Fruit fly (Drosophila melanogaster): ENCODE data around the gene sov.

The sov gene

DNA sequence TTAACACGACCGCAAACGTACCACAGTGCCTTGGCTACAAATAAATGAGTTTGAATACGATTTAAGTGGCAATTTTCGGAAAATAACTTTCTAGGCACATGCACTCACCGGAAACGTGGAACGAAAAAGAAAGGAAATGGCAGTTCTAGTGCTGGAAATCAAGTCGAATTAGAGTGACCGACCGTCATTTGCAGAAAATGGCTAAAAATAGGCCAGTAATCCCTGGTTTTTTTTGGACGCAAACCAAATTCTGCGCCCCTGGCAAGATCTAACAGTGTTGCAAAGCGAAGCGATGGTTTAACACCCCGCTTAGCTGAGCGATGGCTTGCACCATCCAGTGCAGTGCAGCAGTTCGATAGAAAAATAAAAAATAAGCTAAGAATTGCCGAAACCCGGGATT is 12.0 kb upstream of the sov start, which contains the start of gene RpL17 (continued):
- TF ChIP-seq CG10267 (tag; optimal IDR thresholded peaks at IDR 0.05): peak; percentile 96
- peak; percentile 67 to 86 for TF ChIP-seq Hr51 (GFP tag; optimal IDR thresholded peaks at IDR 0.05)
- TF ChIP-seq CG12071 (GFP tag; optimal IDR thresholded peaks at IDR 0.05): peak; percentile 83
- TF ChIP-seq CG13123 (GFP tag; optimal IDR thresholded peaks at IDR 0.05): peak; percentile 66
- TF ChIP-seq CG33557 (GFP tag; optimal IDR thresholded peaks at IDR 0.05): peak; percentile 76
- TF ChIP-seq CG12155 (GFP tag; optimal IDR thresholded peaks at IDR 0.05): peak; percentile 68
- peak; percentile 75 for TF ChIP-seq Mad (GFP tag; optimal IDR thresholded peaks at IDR 0.05)
- peak; percentile 74 for TF ChIP-seq vfl (GFP tag; optimal IDR thresholded peaks at IDR 0.05)
- TF ChIP-seq CG17612 (GFP tag; IDR thresholded peaks at IDR 0.05): no peak
- TF ChIP-seq CG9876 (GFP tag; optimal IDR thresholded peaks at IDR 0.05): peak; percentile 95
- TF ChIP-seq her (GFP tag; optimal IDR thresholded peaks at IDR 0.05): peak; percentile 83
- TF ChIP-seq CG11695 (GFP tag; IDR thresholded peaks at IDR 0.05): peak; percentile 68
- TF ChIP-seq mirr (GFP tag; optimal IDR thresholded peaks at IDR 0.05): peak; percentile 79
- TF ChIP-seq Spps (tag; optimal IDR thresholded peaks at IDR 0.05): peak; percentile 46
- peak; percentile 82 for TF ChIP-seq gcm (GFP tag; optimal IDR thresholded peaks at IDR 0.05)
- TF ChIP-seq CG14860 (GFP tag; IDR thresholded peaks at IDR 0.05; ENCODE audit: partially characterized antibody): no peak
- peak; percentile 86 for TF ChIP-seq MTF-1 (GFP tag; optimal IDR thresholded peaks at IDR 0.05; ENCODE audit: borderline replicate concordance)
- peak; percentile 70 for TF ChIP-seq HLH3B (GFP tag; IDR thresholded peaks at IDR 0.05)
- TF ChIP-seq Mrtf (GFP tag; IDR thresholded peaks at IDR 0.05): peak; percentile 71; the same call in 2 of the 3 replicates
- TF ChIP-seq CG11247 (GFP tag; IDR thresholded peaks at IDR 0.05): peak; percentile 86
- peak; percentile 69 for TF ChIP-seq CG13894 (tag; optimal IDR thresholded peaks at IDR 0.05)
- peak; percentile 45 for TF ChIP-seq zen (tag; optimal IDR thresholded peaks at IDR 0.05)
- peak; percentile 76 for TF ChIP-seq MBD-R2 (GFP tag; IDR thresholded peaks at IDR 0.05)
- peak; percentile 70 for TF ChIP-seq gcm2 (GFP tag; optimal IDR thresholded peaks at IDR 0.05)
- TF ChIP-seq sisA (GFP tag; IDR thresholded peaks at IDR 0.05): peak; percentile 73
- peak; percentile 62 for TF ChIP-seq CG31365 (tag; optimal IDR thresholded peaks at IDR 0.05)
- peak; percentile 70 for TF ChIP-seq da (GFP tag; optimal IDR thresholded peaks at IDR 0.05)
- peak; percentile 77 for TF ChIP-seq Fer3 (tag; optimal IDR thresholded peaks at IDR 0.05)
- peak; percentile 73 for TF ChIP-seq Atf3 (GFP tag; optimal IDR thresholded peaks at IDR 0.05)
- TF ChIP-seq HLH4C (GFP tag; IDR thresholded peaks at IDR 0.05; ENCODE audit: partially characterized antibody): peak; percentile 50; the same call in 1 of the 3 replicates
- no peak for TF ChIP-seq CG8765 (GFP tag; IDR thresholded peaks at IDR 0.05)
- peak; percentile 47; the same call in 2 of the 3 replicates for TF ChIP-seq CG17361 (GFP tag; IDR thresholded peaks at IDR 0.05)
- TF ChIP-seq Dref (GFP tag; IDR thresholded peaks at IDR 0.05): peak; percentile 55
- TF ChIP-seq CG8359 (GFP tag; optimal IDR thresholded peaks at IDR 0.05; ENCODE audit: borderline replicate concordance): peak; percentile 68
- TF ChIP-seq Xrp1 (GFP tag; IDR thresholded peaks at IDR 0.05): peak; percentile 53; the same call in 1 of the 2 replicates
- TF ChIP-seq Ptx1 (GFP tag; IDR thresholded peaks at IDR 0.05): peak; percentile 77
- TF ChIP-seq CG2199 (GFP tag; IDR thresholded peaks at IDR 0.05): peak; percentile 58; the same call in 1 of the 3 replicates
- peak; percentile 86 for TF ChIP-seq so (GFP tag; IDR thresholded peaks at IDR 0.05)
- TF ChIP-seq NC2β (GFP tag; optimal IDR thresholded peaks at IDR 0.05): peak; percentile 98
- TF ChIP-seq Kr (GFP tag; optimal IDR thresholded peaks at IDR 0.05): peak; percentile 67
- peak; percentile 36; the same call in 1 of the 2 replicates for TF ChIP-seq CG13287 (GFP tag; IDR thresholded peaks at IDR 0.05; ENCODE audit: partially characterized antibody)
- peak; percentile 69 for TF ChIP-seq B-H1 (GFP tag; IDR thresholded peaks at IDR 0.05)
- peak; percentile 73 to 92 for TF ChIP-seq dpn (GFP tag; optimal IDR thresholded peaks at IDR 0.05)
- peak; percentile 66; the same call in 1 of the 2 replicates for TF ChIP-seq bowl (GFP tag; IDR thresholded peaks at IDR 0.05)
- peak; percentile 68; the same call in 1 of the 2 replicates for TF ChIP-seq sens-2 (GFP tag; IDR thresholded peaks at IDR 0.05)
- TF ChIP-seq ems (GFP tag; optimal IDR thresholded peaks at IDR 0.05): peak; percentile 49
- TF ChIP-seq HmgD (GFP tag; optimal IDR thresholded peaks at IDR 0.05): peak; percentile 77
- TF ChIP-seq sug (tag; optimal IDR thresholded peaks at IDR 0.05): peak; percentile 77
- peak; percentile 63 for TF ChIP-seq Sox100B (GFP tag; optimal IDR thresholded peaks at IDR 0.05)
- peak; percentile 57 for TF ChIP-seq Max (GFP tag; optimal IDR thresholded peaks at IDR 0.05)
